5 worm cellular contexts compared by ENCODE assay signal in genomic region chrIV:11748852-11749251, ce11.
A peak's percentile ranks its signal among the peaks of the same experiment; 100 is the strongest.
TF ChIP-seq lines count a peak whose summit lies in the region.

Gene T12A7.6, plus strand, starts transcription at chrIV:11749220.

TF ChIP-seq in whole organism, L1 larva, 84 proteins besides CTCF, POLR2A, EP300 and RAD21:
- TF ChIP-seq efl-1 (optimal IDR thresholded peaks at IDR 0.05; lab: Kevin White, UChicago) (peak; percentile 0 to 10), efl-1 (GFP tag; optimal IDR thresholded peaks at IDR 0.05 in 1 of 2; lab: Kevin White, UChicago) (no peak), lsy-2 (tag; optimal IDR thresholded peaks at IDR 0.05; lab: Kevin White, UChicago) (peak in 1 of 2 experiments; percentile 56), unc-98 (GFP tag; IDR thresholded peaks at IDR 0.05; lab: Robert Waterston, UW) (0 out of 2 replicates have a peak, but pooled peaks have one; percentile 12), mdl-1 (tag; optimal IDR thresholded peaks at IDR 0.05; lab: Kevin White, UChicago) (peak in 1 of 2 experiments; percentile 27), nhr-20 (tag; optimal IDR thresholded peaks at IDR 0.05; lab: Kevin White, UChicago) (peak; percentile 49), tlp-1 (tag; optimal IDR thresholded peaks at IDR 0.05; lab: Kevin White, UChicago) (no peak), dsc-1 (tag; optimal IDR thresholded peaks at IDR 0.05; lab: Kevin White, UChicago) (no peak), vab-15 (tag; optimal IDR thresholded peaks at IDR 0.05; lab: Kevin White, UChicago) (no peak), nhr-71 (tag; optimal IDR thresholded peaks at IDR 0.05; lab: Kevin White, UChicago) (peak; percentile 55), unc-130 (tag; optimal IDR thresholded peaks at IDR 0.05; lab: Kevin White, UChicago) (peak; percentile 26), rnt-1 (tag; optimal IDR thresholded peaks at IDR 0.05; lab: Kevin White, UChicago) (peak; percentile 58), nhr-11 (tag; optimal IDR thresholded peaks at IDR 0.05; lab: Kevin White, UChicago) (peak; percentile 22), aha-1 (tag; optimal IDR thresholded peaks at IDR 0.05; lab: Kevin White, UChicago) (no peak), lin-13 (GFP tag; optimal IDR thresholded peaks at IDR 0.05; lab: Kevin White, UChicago) (no peak), xbp-1 (tag; optimal IDR thresholded peaks at IDR 0.05; lab: Kevin White, UChicago) (no peak), lin-14 (GFP tag; optimal IDR thresholded peaks at IDR 0.05; lab: Kevin White, UChicago) (peak; percentile 72)

TF ChIP-seq in whole organism, L2 larva, 48 proteins besides CTCF, POLR2A, EP300 and RAD21:
- TF ChIP-seq sma-9 (GFP tag; optimal IDR thresholded peaks at IDR 0.05; lab: Kevin White, UChicago) = peak; percentile 33
- TF ChIP-seq sma-9 (tag; optimal IDR thresholded peaks at IDR 0.05; lab: Kevin White, UChicago) = no peak
- no peak for TF ChIP-seq nhr-12 (tag; optimal IDR thresholded peaks at IDR 0.05; lab: Kevin White, UChicago)
- TF ChIP-seq F13H6.1 (tag; optimal IDR thresholded peaks at IDR 0.05; lab: Kevin White, UChicago) = peak; percentile 70
- TF ChIP-seq lsy-2 (tag; optimal IDR thresholded peaks at IDR 0.05; lab: Kevin White, UChicago) = peak in 1 of 2 experiments; percentile 25
- TF ChIP-seq ceh-16 (tag; optimal IDR thresholded peaks at IDR 0.05; lab: Kevin White, UChicago) = no peak
- TF ChIP-seq nhr-129 (tag; optimal IDR thresholded peaks at IDR 0.05; lab: Kevin White, UChicago) = peak; percentile 74
- no peak for TF ChIP-seq unc-55 (GFP tag; optimal IDR thresholded peaks at IDR 0.05; lab: Kevin White, UChicago)
- TF ChIP-seq C34F6.9 (tag; optimal IDR thresholded peaks at IDR 0.05; lab: Kevin White, UChicago) = peak; percentile 23
TF ChIP-seq in whole organism, L2 larva: peak in this region for 5.

TF ChIP-seq in whole organism, L4 larva, 104 proteins besides CTCF, POLR2A, EP300 and RAD21:
- TF ChIP-seq hif-1 (tag; optimal IDR thresholded peaks at IDR 0.05; lab: Kevin White, UChicago) (peak in 1 of 2 experiments; percentile 5), nhr-28 (tag; optimal IDR thresholded peaks at IDR 0.05; lab: Kevin White, UChicago) (peak; percentile 6), gei-8 (GFP tag; optimal IDR thresholded peaks at IDR 0.05; lab: Kevin White, UChicago) (no peak), rbr-2 (tag; optimal IDR thresholded peaks at IDR 0.05; lab: Kevin White, UChicago) (no peak), hlh-30 (tag; optimal IDR thresholded peaks at IDR 0.05; lab: Kevin White, UChicago; ENCODE audit: insufficient read depth) (peak; percentile 3), hlh-11 (tag; optimal IDR thresholded peaks at IDR 0.05; lab: Kevin White, UChicago) (peak; percentile 32), daf-16 (GFP tag; optimal IDR thresholded peaks at IDR 0.05; lab: Kevin White, UChicago) (peak in 1 of 2 experiments; percentile 5), daf-16 (tag; optimal IDR thresholded peaks at IDR 0.05; lab: Kevin White, UChicago) (no peak), unc-62 (GFP tag; optimal IDR thresholded peaks at IDR 0.05 in 1 of 2; lab: Kevin White, UChicago) (peak in 1 of 2 experiments; percentile 57), unc-62 (tag; optimal IDR thresholded peaks at IDR 0.05; lab: Kevin White, UChicago) (no peak), nhr-11 (tag; optimal IDR thresholded peaks at IDR 0.05; lab: Kevin White, UChicago) (peak; percentile 92)

TF ChIP-seq in whole organism, late embryonic, 69 proteins besides CTCF, POLR2A, EP300 and RAD21:
- TF ChIP-seq ceh-18 (tag; optimal IDR thresholded peaks at IDR 0.05; lab: Kevin White, UChicago) (peak; percentile 15), elt-2 (tag; optimal IDR thresholded peaks at IDR 0.05; lab: Kevin White, UChicago) (no peak)

TF ChIP-seq in whole organism, young adult, 124 proteins besides CTCF, POLR2A, EP300 and RAD21:
- no peak for TF ChIP-seq rec-8 (tag; optimal IDR thresholded peaks at IDR 0.05; lab: Kevin White, UChicago)
- TF ChIP-seq cebp-1 (GFP tag; IDR thresholded peaks at IDR 0.05; lab: Robert Waterston, UW) = no peak
- peak; percentile 14 for TF ChIP-seq cebp-1 (tag; optimal IDR thresholded peaks at IDR 0.05; lab: Kevin White, UChicago)
